Worm (Caenorhabditis elegans): Measurements from ENCODE around the gene npp-5.

ce11 chrII:11614103-11614857, 14.7 kb upstream of the npp-5 start:
- TF ChIP-seq hnd-1 (tag; optimal IDR thresholded peaks at IDR 0.05) (no peak), F13C5.2 (tag; optimal IDR thresholded peaks at IDR 0.05) (no peak), ama-1 (optimal IDR thresholded peaks at IDR 0.05) (no peak), ceh-36 (tag; optimal IDR thresholded peaks at IDR 0.05) (peak; percentile 9), ceh-13 (GFP tag; optimal IDR thresholded peaks at IDR 0.05) (no peak), hmg-4 (GFP tag; optimal IDR thresholded peaks at IDR 0.05) (no peak)

Measured in whole organism, early embryonic.